Worm (Caenorhabditis elegans) whole organism, L3 larva: ENCODE results near the gene srh-15.

ENCODE experiments used
- daf-12 ChIP-seq: fragments of 150-350 bp; optimal IDR thresholded peaks from 2 replicates; lab custom pipeline; 2014; ENCODE audit warnings: missing biosample characterization, missing genetic modification reagents, missing genetic modification characterization
- elt-2 ChIP-seq: sonication (generic microtip); optimal IDR thresholded peaks from 2 replicates; lab custom pipeline; 2016; ENCODE audit warnings: missing genetic modification reagents, mild to moderate bottlenecking, missing genetic modification characterization, missing compliant biosample characterization
- nhr-11 ChIP-seq: fragments of 150-350 bp; optimal IDR thresholded peaks from 2 replicates; lab custom pipeline; 2014; ENCODE audit warnings: missing biosample characterization, missing genetic modification characterization
- nhr-23 ChIP-seq: fragments of 150-350 bp; optimal IDR thresholded peaks from 2 replicates; lab custom pipeline; 2014; ENCODE audit warnings: missing biosample characterization, missing genetic modification reagents, missing genetic modification characterization
- ztf-11 ChIP-seq: fragments of 150-350 bp; optimal IDR thresholded peaks from 2 replicates; lab custom pipeline; 2014; ENCODE audit warnings: missing biosample characterization, missing genetic modification characterization

- TF ChIP-seq ztf-11 (tag; lab: Kevin White, UChicago) (no peak), elt-2 (no peak), nhr-11 (tag; lab: Kevin White, UChicago) (no peak), nhr-23 (no peak), daf-12 (tag; lab: Kevin White, UChicago) (no peak)
Measured at ce11 chrV:13297220-13297619, 23.6 kb upstream of the srh-15 start, which contains the start of gene C26E1.1.
